Worm (Caenorhabditis elegans) whole organism, L1 larva: ENCODE data around the gene ccdc-47.

Experiments
- F16B12.6 ChIP-seq: fragments of 150-350 bp; optimal IDR thresholded peaks from 2 replicates; lab custom pipeline; 2014; ENCODE audit warnings: missing biosample characterization, missing genetic modification characterization
- ama-1 ChIP-seq: fragments of 150-350 bp; optimal IDR thresholded peaks from 2 replicates; lab custom pipeline; 2014
- ceh-82 ChIP-seq, 3 experiments: fragments of 150-350 bp in 1 of 3; sonication (generic microtip) in 2 of 3; optimal IDR thresholded peaks; 2 replicates each; lab custom pipeline; 2014 to 2017; ENCODE audit warnings: missing biosample characterization in 3 of 3, missing genetic modification characterization in 3 of 3
- egl-13 ChIP-seq: sonication (generic microtip); optimal IDR thresholded peaks from 2 replicates; lab custom pipeline; 2016; ENCODE audit warnings: missing genotype, missing genetic modification reagents, missing genetic modification characterization, missing compliant biosample characterization
- egl-27 ChIP-seq, 2 experiments: fragments of 150-350 bp in 1 of 2; sonication (generic microtip); optimal IDR thresholded peaks; 3 replicates each; lab custom pipeline; 2017 to 2018; ENCODE audit warnings: missing biosample characterization in 2 of 2, missing genetic modification characterization in 2 of 2, missing genetic modification reagents in 2 of 2
- jun-1 ChIP-seq: fragments of 150-350 bp; optimal IDR thresholded peaks from 2 replicates; lab custom pipeline; 2014; ENCODE audit warnings: missing biosample characterization, missing genetic modification reagents, missing genetic modification characterization
- lin-14 ChIP-seq: fragments of 200-800 bp; sonication (Bioruptor generic); optimal IDR thresholded peaks from 2 replicates; lab custom pipeline; 2018; ENCODE audit warnings: mild to moderate bottlenecking, missing genetic modification characterization, moderate library complexity, missing compliant biosample characterization
- nhr-11 ChIP-seq: fragments of 150-350 bp; optimal IDR thresholded peaks from 2 replicates; lab custom pipeline; 2014; ENCODE audit warnings: missing biosample characterization, missing genetic modification characterization
- nhr-237 ChIP-seq: fragments of 150-350 bp; optimal IDR thresholded peaks from 2 replicates; lab custom pipeline; 2014; ENCODE audit warnings: missing biosample characterization, missing genetic modification characterization
- nhr-71 ChIP-seq: sonication (generic microtip); optimal IDR thresholded peaks from 2 replicates; lab custom pipeline; 2016; ENCODE audit warnings: mild to moderate bottlenecking, missing genetic modification characterization, moderate library complexity, missing compliant biosample characterization
- nhr-77 ChIP-seq: fragments of 150-350 bp; optimal IDR thresholded peaks from 2 replicates; lab custom pipeline; 2014; ENCODE audit warnings: missing biosample characterization, missing genetic modification characterization
- zip-4 ChIP-seq: fragments of 200-800 bp; sonication (Bioruptor generic); optimal IDR thresholded peaks from 2 replicates; lab custom pipeline; 2018; ENCODE audit warnings: mild to moderate bottlenecking, missing genetic modification characterization, moderate library complexity, missing compliant biosample characterization

DNA sequence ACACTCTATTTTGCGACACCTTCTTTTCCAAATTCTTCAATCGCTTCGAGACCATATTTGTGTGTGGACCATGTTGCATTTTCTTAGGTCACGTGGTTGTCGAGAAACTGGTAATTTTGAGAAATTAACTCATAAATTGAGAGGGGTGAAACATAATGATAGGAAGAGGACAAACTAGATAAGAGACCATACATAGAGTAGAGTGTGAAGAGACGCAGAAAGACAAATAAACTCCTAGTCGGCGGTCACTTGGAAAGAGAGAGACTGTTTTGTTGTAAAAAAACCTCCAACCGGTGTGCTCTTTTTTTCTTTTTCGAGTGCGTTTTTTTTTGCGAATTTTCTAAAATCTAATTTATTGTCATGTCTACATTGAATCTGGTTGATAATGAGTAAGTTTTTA is 43.2 kb downstream of the ccdc-47 start, which contains the start of gene R10E9.3:
- TF ChIP-seq nhr-237 (tag; lab: Kevin White, UChicago), result no peak
- no peak for TF ChIP-seq nhr-77 (tag; lab: Kevin White, UChicago)
- TF ChIP-seq ceh-82 (tag; optimal IDR thresholded peaks at IDR 0.05; lab: Kevin White, UChicago), result no peak
- no peak for TF ChIP-seq nhr-71
- TF ChIP-seq nhr-11 (tag; lab: Kevin White, UChicago), result no peak
- no peak for TF ChIP-seq ama-1 (lab: Kevin White, UChicago)
- TF ChIP-seq jun-1 (tag; lab: Kevin White, UChicago), result no peak
- no peak for TF ChIP-seq lin-14
- no peak for TF ChIP-seq zip-4 (GFP tag; lab: Kevin White, UChicago)
- no peak for TF ChIP-seq F16B12.6 (tag; lab: Kevin White, UChicago)
- TF ChIP-seq egl-27 (tag; optimal IDR thresholded peaks at IDR 0.05; lab: Kevin White, UChicago), result no peak
- no peak for TF ChIP-seq egl-13 (tag; lab: Kevin White, UChicago)
